Worm (Caenorhabditis elegans) whole organism, L3 larva: Measurements from ENCODE around the gene cnp-2.
"Not testable (repeated sequence)": the region's sequence is repeated elsewhere in the genome, so short reads cannot be mapped to it uniquely, and the experiment has no call there.

Source experiments
- aly-2 ChIP-seq: fragments of 150-350 bp; optimal IDR thresholded peaks from 2 replicates; lab custom pipeline; 2014; ENCODE audit warnings: missing biosample characterization, missing genetic modification characterization
- ama-1 ChIP-seq: fragments of 150-350 bp; optimal IDR thresholded peaks from 2 replicates; lab custom pipeline; 2018
- ceh-82 ChIP-seq: fragments of 150-350 bp; optimal IDR thresholded peaks from 2 replicates; lab custom pipeline; 2014; ENCODE audit warnings: missing biosample characterization, missing genetic modification characterization
- ceh-9 ChIP-seq: sonication (generic microtip); optimal IDR thresholded peaks from 2 replicates; lab custom pipeline; 2018; ENCODE audit warnings: missing biosample characterization, missing genetic modification characterization
- daf-12 ChIP-seq: fragments of 150-350 bp; optimal IDR thresholded peaks from 2 replicates; lab custom pipeline; 2014; ENCODE audit warnings: missing biosample characterization, missing genetic modification reagents, missing genetic modification characterization
- egl-27 ChIP-seq: sonication (generic microtip); optimal IDR thresholded peaks from 4 replicates; lab custom pipeline; 2017; ENCODE audit warnings: missing biosample characterization, missing genetic modification reagents, missing genetic modification characterization
- egl-5 ChIP-seq: fragments of 150-350 bp; optimal IDR thresholded peaks from 2 replicates; lab custom pipeline; 2017; ENCODE audit warnings: missing biosample characterization, missing genetic modification reagents, missing genetic modification characterization, inconsistent platforms
- elt-1 ChIP-seq: fragments of 150-350 bp; optimal IDR thresholded peaks from 2 replicates; lab custom pipeline; 2014; ENCODE audit warnings: missing biosample characterization, missing genetic modification characterization
- elt-2 ChIP-seq: sonication (generic microtip); optimal IDR thresholded peaks from 2 replicates; lab custom pipeline; 2016; ENCODE audit warnings: missing genetic modification reagents, mild to moderate bottlenecking, missing genetic modification characterization, missing compliant biosample characterization
- elt-3 ChIP-seq, 3 experiments: fragments of 150-350 bp in 1 of 3; sonication (generic microtip) in 2 of 3; optimal IDR thresholded peaks; 2 replicates in 2 of 3; 4 replicates in 1 of 3; lab custom pipeline; 2014 to 2017; ENCODE audit warnings: missing biosample characterization in 3 of 3, missing genetic modification characterization in 3 of 3
- eor-1 ChIP-seq, 2 experiments: fragments of 150-350 bp; optimal IDR thresholded peaks; 2 replicates each; lab custom pipeline; 2014 to 2018; ENCODE audit warnings: missing biosample characterization in 2 of 2, missing genetic modification characterization in 2 of 2
- fkh-10 ChIP-seq: sonication (generic microtip); optimal IDR thresholded peaks from 2 replicates; lab custom pipeline; 2017; ENCODE audit warnings: missing biosample characterization, missing genetic modification reagents, missing genetic modification characterization
- fkh-2 ChIP-seq: fragments of 150-350 bp; optimal IDR thresholded peaks from 2 replicates; lab custom pipeline; 2014; ENCODE audit warnings: missing biosample characterization, missing genetic modification reagents, missing genetic modification characterization
- fos-1 ChIP-seq: fragments of 150-350 bp; optimal IDR thresholded peaks from 2 replicates; lab custom pipeline; 2014; ENCODE audit warnings: missing biosample characterization, missing genetic modification characterization
- hmg-11 ChIP-seq: sonication (generic microtip); optimal IDR thresholded peaks from 2 replicates; lab custom pipeline; 2016; ENCODE audit warnings: missing genetic modification characterization, missing compliant biosample characterization
- jun-1 ChIP-seq: fragments of 150-350 bp; optimal IDR thresholded peaks from 2 replicates; lab custom pipeline; 2014; ENCODE audit warnings: missing biosample characterization, missing genetic modification reagents, missing genetic modification characterization
- lin-15B ChIP-seq: fragments of 150-350 bp; optimal IDR thresholded peaks from 2 replicates; lab custom pipeline; 2014; ENCODE audit warnings: missing biosample characterization, missing genetic modification characterization
- lin-39 ChIP-seq: fragments of 150-350 bp; optimal IDR thresholded peaks from 2 replicates; lab custom pipeline; 2018; ENCODE audit warnings: missing biosample characterization, missing genetic modification reagents, missing genetic modification characterization
- lsy-12 ChIP-seq: sonication (generic microtip); optimal IDR thresholded peaks from 2 replicates; lab custom pipeline; 2016; ENCODE audit warnings: mild to moderate bottlenecking, missing genetic modification characterization, missing compliant biosample characterization
- mdl-1 ChIP-seq: fragments of 150-350 bp; optimal IDR thresholded peaks from 2 replicates; lab custom pipeline; 2014; ENCODE audit warnings: missing biosample characterization, missing genetic modification characterization
- nfya-1 ChIP-seq: sonication (generic microtip); optimal IDR thresholded peaks from 2 replicates; lab custom pipeline; 2017; ENCODE audit warnings: missing genetic modification characterization, mild to moderate bottlenecking, missing compliant biosample characterization, antibody characterized with exemption, moderate library complexity; ENCODE audit not compliant: insufficient read depth
- nhr-11 ChIP-seq: fragments of 150-350 bp; optimal IDR thresholded peaks from 2 replicates; lab custom pipeline; 2014; ENCODE audit warnings: missing biosample characterization, missing genetic modification characterization
- nhr-12 ChIP-seq: fragments of 150-350 bp; optimal IDR thresholded peaks from 2 replicates; lab custom pipeline; 2014; ENCODE audit warnings: missing biosample characterization, missing genetic modification characterization
- nhr-23 ChIP-seq: fragments of 150-350 bp; optimal IDR thresholded peaks from 2 replicates; lab custom pipeline; 2014; ENCODE audit warnings: missing biosample characterization, missing genetic modification reagents, missing genetic modification characterization
- nhr-67 ChIP-seq: fragments of 150-350 bp; optimal IDR thresholded peaks from 2 replicates; lab custom pipeline; 2014; ENCODE audit warnings: missing biosample characterization, missing genetic modification characterization
- pha-4 ChIP-seq: fragments of 150-350 bp; optimal IDR thresholded peaks from 2 replicates; lab custom pipeline; 2014; ENCODE audit warnings: missing biosample characterization, missing genetic modification reagents, missing genetic modification characterization
- pqm-1 ChIP-seq: fragments of 150-350 bp; optimal IDR thresholded peaks from 2 replicates; lab custom pipeline; 2017; ENCODE audit warnings: missing biosample characterization, missing genetic modification characterization, inconsistent platforms
- skn-1 ChIP-seq: fragments of 150-350 bp; optimal IDR thresholded peaks from 2 replicates; lab custom pipeline; 2014; ENCODE audit warnings: missing biosample characterization, missing genetic modification characterization
- snpc-4 ChIP-seq: fragments of 150-350 bp; optimal IDR thresholded peaks from 2 replicates; lab custom pipeline; 2014; ENCODE audit warnings: missing biosample characterization, missing genetic modification characterization
- tbx-2 ChIP-seq: sonication (generic microtip); optimal IDR thresholded peaks from 2 replicates; lab custom pipeline; 2016; ENCODE audit warnings: mild to moderate bottlenecking, missing genetic modification characterization, missing compliant biosample characterization
- unc-62 ChIP-seq: fragments of 150-350 bp; sonication (generic microtip); optimal IDR thresholded peaks from 4 replicates; lab custom pipeline; 2014; ENCODE audit warnings: missing biosample characterization, missing genetic modification reagents, missing genetic modification characterization
- ztf-11 ChIP-seq: fragments of 150-350 bp; optimal IDR thresholded peaks from 2 replicates; lab custom pipeline; 2014; ENCODE audit warnings: missing biosample characterization, missing genetic modification characterization
- ztf-4 ChIP-seq: fragments of 150-350 bp; optimal IDR thresholded peaks from 2 replicates; lab custom pipeline; 2014; ENCODE audit warnings: missing biosample characterization, missing genetic modification characterization

Gene cnp-2

ce11 chrII:12739306-12739705, 21.3 kb upstream of the cnp-2 start:
- TF ChIP-seq fos-1 (tag; lab: Kevin White, UChicago) (no peak), fkh-2 (tag; lab: Kevin White, UChicago) (no peak), skn-1 (tag; lab: Kevin White, UChicago) (no peak), ztf-4 (tag; lab: Kevin White, UChicago) (no peak), unc-62 (GFP tag; lab: Kevin White, UChicago) (no peak), nhr-23 (no peak), lin-39 (tag; lab: Kevin White, UChicago) (no peak), egl-5 (tag; lab: Kevin White, UChicago) (no peak), nhr-12 (tag; lab: Kevin White, UChicago) (no peak), nhr-11 (tag; lab: Kevin White, UChicago) (no peak), mdl-1 (tag; lab: Kevin White, UChicago) (no peak), ztf-11 (tag; lab: Kevin White, UChicago) (no peak), elt-2 (tag; lab: Kevin White, UChicago) (no peak), fkh-10 (GFP tag; lab: Kevin White, UChicago) (no peak), hmg-11 (tag; lab: Kevin White, UChicago) (no peak), tbx-2 (tag; lab: Kevin White, UChicago) (no peak), nhr-67 (tag; lab: Kevin White, UChicago) (no peak), pha-4 (no peak), pqm-1 (tag; lab: Kevin White, UChicago) (no peak), elt-3 (tag; optimal IDR thresholded peaks at IDR 0.05; lab: Kevin White, UChicago) (no peak)

- not testable (repeated sequence) for TF ChIP-seq ceh-82, ceh-9, fkh-2 (tag; lab: Kevin White, UChicago)
Measured at ce11 chrII:12753725-12754124, 6.9 kb upstream of the cnp-2 start, which contains the start of gene Y46G5A.39. Gene Y46G5A.39, minus strand, starts transcription at chrII:12753825.

- TF ChIP-seq aly-2 (no peak), hmg-11 (tag; lab: Kevin White, UChicago) (no peak), nfya-1 (no peak), daf-12 (tag; lab: Kevin White, UChicago) (no peak), fos-1 (tag; lab: Kevin White, UChicago) (no peak), lin-15B (no peak), snpc-4 (tag; lab: Kevin White, UChicago) (no peak), egl-5 (tag; lab: Kevin White, UChicago) (no peak), ceh-82 (tag; lab: Kevin White, UChicago) (no peak), elt-2 (tag; lab: Kevin White, UChicago) (no peak), elt-3 (tag; optimal IDR thresholded peaks at IDR 0.05; lab: Kevin White, UChicago) (no peak), ceh-9 (tag; lab: Kevin White, UChicago) (no peak)
Measured at ce11 chrII:12756180-12756579, 4.4 kb upstream of the cnp-2 start, which contains the start of the genes Y46G5A.7 and Y46G5A.8. Gene Y46G5A.7, minus strand, starts transcription at chrII:12756332. Gene Y46G5A.8, plus strand, starts transcription at chrII:12756338.

ce11 chrII:12764476-12764875, 3.9 kb downstream of the cnp-2 start:
- TF ChIP-seq jun-1 (tag; lab: Kevin White, UChicago) (no peak), unc-62 (GFP tag; lab: Kevin White, UChicago) (no peak), nhr-23 (no peak), elt-2 (tag; lab: Kevin White, UChicago) (no peak), egl-27 (no peak), tbx-2 (tag; lab: Kevin White, UChicago) (no peak), nfya-1 (no peak), pqm-1 (tag; lab: Kevin White, UChicago) (no peak), elt-1 (tag; lab: Kevin White, UChicago) (no peak), eor-1 (tag; optimal IDR thresholded peaks at IDR 0.05; lab: Kevin White, UChicago) (no peak), nhr-67 (tag; lab: Kevin White, UChicago) (no peak), ceh-9 (tag; lab: Kevin White, UChicago) (no peak), lsy-12 (no peak), fkh-10 (GFP tag; lab: Kevin White, UChicago) (no peak), ama-1 (lab: Kevin White, UChicago) (no peak), ztf-4 (tag; lab: Kevin White, UChicago) (no peak), nhr-11 (tag; lab: Kevin White, UChicago) (no peak)
- TF ChIP-seq, all 47 proteins: peak for 0
